Worm (Caenorhabditis elegans) whole organism, midembryonic: Measurements from ENCODE around the gene srw-97.

Experiments used
- cog-1 ChIP-seq: sonication (generic microtip); optimal IDR thresholded peaks from 2 replicates; lab custom pipeline; 2016; ENCODE audit warnings: missing genetic modification characterization, missing compliant biosample characterization
- flt-1 ChIP-seq: fragments of 200-800 bp; sonication (Bioruptor generic); IDR thresholded peaks from 2 replicates; pipeline ENCODE4 v1.3.6; 2022; ENCODE audit warnings: missing genetic modification characterization, missing compliant biosample characterization
- klf-2 ChIP-seq: fragments of 200-800 bp; sonication (Bioruptor generic); conservative IDR thresholded peaks from 2 replicates; pipeline ENCODE4 v1.3.6; 2022; ENCODE audit warnings: missing genetic modification reagents, missing genetic modification characterization, missing compliant biosample characterization
- ref-1 ChIP-seq: fragments of 200-800 bp; sonication (Bioruptor generic); conservative IDR thresholded peaks from 2 replicates; pipeline ENCODE4 v1.3.6; 2022; ENCODE audit warnings: missing genetic modification reagents, missing genetic modification characterization, missing compliant biosample characterization
- tab-1 ChIP-seq: fragments of 200-800 bp; sonication (Bioruptor generic); IDR thresholded peaks from 2 replicates; pipeline ENCODE4 v1.3.6; 2022; ENCODE audit warnings: missing genetic modification characterization, missing compliant biosample characterization
- ztf-23 ChIP-seq: fragments of 200-800 bp; sonication (Bioruptor generic); IDR thresholded peaks from 2 replicates; pipeline ENCODE4 v1.3.6; 2022; ENCODE audit warnings: missing genetic modification reagents, missing genetic modification characterization, missing compliant biosample characterization
- ztf-29 ChIP-seq: fragments of 200-800 bp; sonication (Bioruptor generic); IDR thresholded peaks from 2 replicates; pipeline ENCODE4 v1.3.6; 2022; ENCODE audit warnings: missing genetic modification reagents, missing genetic modification characterization, missing compliant biosample characterization

DNA sequence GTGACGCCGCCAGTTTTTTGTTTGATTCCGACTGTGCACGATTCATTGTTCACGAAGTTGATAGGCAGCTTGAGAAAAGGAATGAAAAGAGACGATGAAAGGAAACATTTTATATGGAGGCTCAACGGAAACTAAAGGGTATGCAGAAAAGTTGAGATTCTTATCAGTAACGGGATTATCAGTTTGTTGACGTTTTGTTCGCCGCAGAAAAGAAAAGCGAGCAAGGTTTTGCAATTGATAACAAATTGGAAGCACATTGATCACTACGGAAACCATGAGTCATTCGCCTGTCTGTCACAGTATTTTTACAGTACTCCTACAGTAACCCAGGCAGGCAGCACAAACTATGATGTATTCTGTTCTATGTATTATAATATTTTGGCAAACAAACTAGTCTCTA is 32.8 kb downstream of the srw-97 start:
- TF ChIP-seq ref-1 (GFP tag; lab: Robert Waterston, UW) (no peak), cog-1 (tag; lab: Kevin White, UChicago) (no peak), flt-1 (GFP tag; lab: Robert Waterston, UW) (no peak), ztf-29 (GFP tag; lab: Robert Waterston, UW) (no peak), ztf-23 (no peak), tab-1 (GFP tag; lab: Robert Waterston, UW) (no peak), klf-2 (GFP tag; lab: Robert Waterston, UW) (no peak)
